Fruit fly (Drosophila melanogaster): ENCODE measurements around the gene ND-13B.

The ND-13B gene

DNA sequence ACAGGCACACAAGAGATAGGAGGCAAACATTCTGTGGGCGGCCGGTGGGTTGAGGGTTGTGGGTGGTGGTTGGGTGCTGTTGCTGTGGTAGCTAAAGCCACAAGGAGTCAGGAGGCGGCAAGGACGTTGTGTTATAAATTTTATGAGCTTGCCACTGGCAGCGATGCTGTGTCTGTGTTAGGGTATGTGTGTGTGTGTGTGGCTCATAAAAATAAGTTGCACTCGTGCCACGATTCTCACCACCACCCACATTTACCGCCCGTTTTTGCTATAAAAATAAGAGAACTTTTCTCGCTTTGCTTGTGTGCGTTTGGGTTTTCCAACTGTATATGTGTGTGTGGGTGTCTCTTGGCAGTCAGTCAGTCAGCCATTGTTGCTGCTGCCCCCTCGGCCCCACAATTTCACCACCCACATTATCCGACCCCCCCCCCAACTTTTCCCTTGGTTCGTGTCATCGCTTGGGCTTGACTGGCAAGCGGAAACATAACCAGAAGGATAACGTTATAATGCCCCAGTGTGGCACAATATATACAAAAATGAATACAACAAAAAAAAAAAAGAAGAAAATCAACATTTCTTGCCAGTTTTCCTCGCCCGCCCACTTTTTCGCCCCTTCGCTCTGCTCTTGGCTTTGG is 31.0 kb upstream of the ND-13B start:
- TF ChIP-seq CG7368 (GFP tag; optimal IDR thresholded peaks at IDR 0.05) (peak; percentile 44), ss (GFP tag; optimal IDR thresholded peaks at IDR 0.05) (peak in 1 of 2 experiments; percentile 8), Hr4 (GFP tag; optimal IDR thresholded peaks at IDR 0.05) (no peak)

DNA sequence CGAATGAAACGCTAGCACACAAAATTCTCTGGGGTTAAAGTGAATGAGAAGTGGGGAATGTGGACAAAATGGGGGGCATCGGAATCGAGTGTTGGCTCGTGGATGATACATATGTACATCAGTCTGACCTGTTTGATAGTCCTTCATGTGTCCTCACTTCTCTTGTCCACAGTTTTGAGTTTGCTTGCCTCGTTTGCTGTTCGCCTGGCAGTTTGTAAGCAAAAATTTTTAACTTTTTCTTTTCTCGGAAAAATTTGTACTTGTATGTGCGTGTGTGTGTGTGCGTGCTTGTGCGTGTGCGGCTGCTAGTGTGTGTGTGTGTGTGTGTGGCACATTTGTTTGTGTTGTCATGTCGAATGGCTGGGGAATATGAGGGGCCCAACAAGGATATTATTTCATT is 29.7 kb upstream of the ND-13B start:
- TF ChIP-seq Gug (GFP tag; IDR thresholded peaks at IDR 0.05) (no peak), Eip75B (GFP tag; optimal IDR thresholded peaks at IDR 0.05) (no peak), CG3919 (GFP tag; optimal IDR thresholded peaks at IDR 0.05) (no peak), CG10669 (GFP tag; optimal IDR thresholded peaks at IDR 0.05) (no peak), Ets96B (tag; optimal IDR thresholded peaks at IDR 0.05) (no peak), CG6808 (GFP tag; optimal IDR thresholded peaks at IDR 0.05) (no peak)

DNA sequence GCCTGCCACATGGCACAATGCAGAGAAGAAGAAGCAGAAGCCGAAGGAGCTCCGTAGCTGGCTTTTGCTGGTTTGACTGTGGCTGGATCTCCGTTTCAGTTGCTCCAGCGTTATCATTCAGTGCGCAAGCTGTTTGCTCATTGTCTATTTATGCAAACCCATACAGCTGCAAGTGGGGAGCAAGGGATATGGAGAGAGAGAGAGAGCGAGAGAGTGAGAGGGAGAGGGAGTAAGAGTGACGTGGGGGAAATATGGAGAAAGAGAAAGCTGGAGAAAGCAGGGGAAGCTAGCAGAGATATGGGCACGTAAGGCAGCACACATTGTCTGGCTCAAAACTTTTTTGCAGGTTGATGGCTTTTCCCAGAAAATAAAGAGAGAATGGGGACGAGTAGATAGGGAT is 28.7 kb upstream of the ND-13B start:
- TF ChIP-seq CG3919 (GFP tag; optimal IDR thresholded peaks at IDR 0.05) (no peak), cyc (GFP tag; optimal IDR thresholded peaks at IDR 0.05) (no peak), CG6792 (GFP tag; optimal IDR thresholded peaks at IDR 0.05) (no peak), CG3032 (tag; optimal IDR thresholded peaks at IDR 0.05) (no peak), CG15336 (GFP tag; IDR thresholded peaks at IDR 0.05) (no peak), Met (GFP tag; optimal IDR thresholded peaks at IDR 0.05) (no peak), CG6276 (GFP tag; optimal IDR thresholded peaks at IDR 0.05) (no peak), CG31627 (GFP tag; optimal IDR thresholded peaks at IDR 0.05) (no peak), CG32006 (GFP tag; optimal IDR thresholded peaks at IDR 0.05) (no peak), Eip75B (GFP tag; optimal IDR thresholded peaks at IDR 0.05) (no peak), lz (GFP tag; optimal IDR thresholded peaks at IDR 0.05) (no peak), CG6163 (GFP tag; IDR thresholded peaks at IDR 0.05) (no peak), Sox14 (GFP tag; optimal IDR thresholded peaks at IDR 0.05) (no peak), ss (GFP tag; optimal IDR thresholded peaks at IDR 0.05) (no peak)

DNA sequence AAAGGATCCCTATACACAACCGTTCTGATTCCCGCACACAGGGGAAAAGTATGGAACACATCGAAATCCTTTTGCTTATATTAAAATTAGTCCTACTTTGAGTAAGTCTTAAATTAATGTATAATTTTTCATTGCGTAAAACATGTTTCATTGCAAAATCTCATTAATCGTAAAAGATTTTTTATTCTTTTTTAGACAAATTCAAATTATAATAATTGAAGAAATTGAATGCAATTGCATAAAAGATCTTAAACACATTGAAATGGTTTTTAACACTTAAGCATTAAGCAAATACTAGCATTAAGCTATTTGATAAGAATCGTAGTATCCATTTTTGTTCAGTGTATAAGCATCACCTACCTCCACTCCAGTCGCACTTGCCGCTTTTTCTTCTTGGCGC is 25.9 kb upstream of the ND-13B start:
- TF ChIP-seq CG8319 (GFP tag; optimal IDR thresholded peaks at IDR 0.05) (no peak), Ets21C (GFP tag; optimal IDR thresholded peaks at IDR 0.05) (no peak), ss (GFP tag; optimal IDR thresholded peaks at IDR 0.05) (peak in 1 of 2 experiments; percentile 8), lz (GFP tag; optimal IDR thresholded peaks at IDR 0.05) (no peak), achi (GFP tag; optimal IDR thresholded peaks at IDR 0.05) (no peak), eg (GFP tag; IDR thresholded peaks at IDR 0.05) (no peak), pdm3 (GFP tag; optimal IDR thresholded peaks at IDR 0.05) (no peak), fkh (GFP tag; optimal IDR thresholded peaks at IDR 0.05) (no peak), CG6792 (GFP tag; optimal IDR thresholded peaks at IDR 0.05) (no peak), topi (GFP tag; optimal IDR thresholded peaks at IDR 0.05) (no peak), Hr39 (GFP tag; optimal IDR thresholded peaks at IDR 0.05) (no peak), CG3919 (GFP tag; optimal IDR thresholded peaks at IDR 0.05) (peak; percentile 34), CG6854 (GFP tag; optimal IDR thresholded peaks at IDR 0.05) (no peak), Eip78C (GFP tag) (no peak), Ets96B (tag; optimal IDR thresholded peaks at IDR 0.05) (peak; percentile 35), CG11902 (GFP tag; optimal IDR thresholded peaks at IDR 0.05) (no peak), CG15336 (GFP tag; IDR thresholded peaks at IDR 0.05) (no peak), CG10669 (GFP tag; optimal IDR thresholded peaks at IDR 0.05) (no peak), CG4318 (GFP tag; optimal IDR thresholded peaks at IDR 0.05) (no peak), CG11294 (GFP tag; IDR thresholded peaks at IDR 0.05) (no peak), vri (GFP tag; optimal IDR thresholded peaks at IDR 0.05) (no peak), Sox15 (GFP tag; optimal IDR thresholded peaks at IDR 0.05) (no peak), Gug (GFP tag; IDR thresholded peaks at IDR 0.05) (no peak), spab (GFP tag; optimal IDR thresholded peaks at IDR 0.05) (no peak), Sox14 (GFP tag; optimal IDR thresholded peaks at IDR 0.05) (no peak), CG8119 (GFP tag; IDR thresholded peaks at IDR 0.05) (no peak), CG16779 (tag; optimal IDR thresholded peaks at IDR 0.05) (no peak), esn (GFP tag; optimal IDR thresholded peaks at IDR 0.05) (peak; percentile 3), CG34406 (GFP tag; optimal IDR thresholded peaks at IDR 0.05) (no peak), dsx (GFP tag; optimal IDR thresholded peaks at IDR 0.05; ENCODE audit: poor library complexity, severe bottlenecking) (peak; percentile 32), CG1621 (tag; optimal IDR thresholded peaks at IDR 0.05) (no peak), CG31627 (GFP tag; optimal IDR thresholded peaks at IDR 0.05) (no peak), CG10631 (GFP tag; optimal IDR thresholded peaks at IDR 0.05) (peak; percentile 24), CG6808 (GFP tag; optimal IDR thresholded peaks at IDR 0.05) (peak; percentile 51), Sox102F (GFP tag; optimal IDR thresholded peaks at IDR 0.05) (no peak)

Measured in whole organism, prepupa.